Worm (Caenorhabditis elegans) whole organism, midembryonic: ENCODE measurements around the gene ape-1.

ENCODE experiments used
- T22C8.4 ChIP-seq: fragments of 200-800 bp; sonication (Bioruptor generic); IDR thresholded peaks from 2 replicates; pipeline ENCODE4 v1.3.6; 2022; ENCODE audit warnings: missing genetic modification characterization, missing compliant biosample characterization
- cog-1 ChIP-seq: sonication (generic microtip); optimal IDR thresholded peaks from 2 replicates; lab custom pipeline; 2016; ENCODE audit warnings: missing genetic modification characterization, missing compliant biosample characterization
- flt-1 ChIP-seq: fragments of 200-800 bp; sonication (Bioruptor generic); IDR thresholded peaks from 2 replicates; pipeline ENCODE4 v1.3.6; 2022; ENCODE audit warnings: missing genetic modification characterization, missing compliant biosample characterization
- klf-2 ChIP-seq: fragments of 200-800 bp; sonication (Bioruptor generic); conservative IDR thresholded peaks from 2 replicates; pipeline ENCODE4 v1.3.6; 2022; ENCODE audit warnings: missing genetic modification reagents, missing genetic modification characterization, missing compliant biosample characterization
- med-1 ChIP-seq: sonication (generic microtip); optimal IDR thresholded peaks from 2 replicates; lab custom pipeline; 2017; ENCODE audit warnings: missing genetic modification characterization, mild to moderate bottlenecking, missing compliant biosample characterization, antibody characterized with exemption, missing genetic modification reagents; ENCODE audit not compliant: insufficient read depth
- ref-1 ChIP-seq: fragments of 200-800 bp; sonication (Bioruptor generic); conservative IDR thresholded peaks from 2 replicates; pipeline ENCODE4 v1.3.6; 2022; ENCODE audit warnings: missing genetic modification reagents, missing genetic modification characterization, missing compliant biosample characterization
- tab-1 ChIP-seq: fragments of 200-800 bp; sonication (Bioruptor generic); IDR thresholded peaks from 2 replicates; pipeline ENCODE4 v1.3.6; 2022; ENCODE audit warnings: missing genetic modification characterization, missing compliant biosample characterization
- ztf-23 ChIP-seq: fragments of 200-800 bp; sonication (Bioruptor generic); IDR thresholded peaks from 2 replicates; pipeline ENCODE4 v1.3.6; 2022; ENCODE audit warnings: missing genetic modification reagents, missing genetic modification characterization, missing compliant biosample characterization
- ztf-29 ChIP-seq: fragments of 200-800 bp; sonication (Bioruptor generic); IDR thresholded peaks from 2 replicates; pipeline ENCODE4 v1.3.6; 2022; ENCODE audit warnings: missing genetic modification reagents, missing genetic modification characterization, missing compliant biosample characterization

DNA sequence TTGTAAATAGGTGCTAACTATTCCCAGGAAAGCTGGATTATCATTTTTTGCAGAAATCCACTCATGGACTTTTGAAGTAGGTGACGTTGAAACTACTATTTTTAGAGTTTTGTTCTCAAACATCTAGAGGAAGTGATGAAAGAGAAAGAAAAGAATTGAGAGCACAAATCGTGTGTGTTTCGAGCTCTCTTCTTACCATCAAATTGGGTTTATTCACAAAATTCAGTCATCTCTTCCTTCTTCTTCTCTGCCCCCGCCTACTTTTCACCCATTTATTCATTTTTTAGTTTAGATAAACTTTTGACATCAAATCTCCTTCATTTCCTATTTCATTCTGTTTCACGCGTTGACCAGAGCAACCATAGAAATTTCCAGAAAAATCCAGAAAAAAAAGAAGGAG lies 11.1 kb downstream of the ape-1 start, which contains the start of gene W05E10.2:
- no peak for TF ChIP-seq ztf-23 (GFP tag; lab: Robert Waterston, UW)
- TF ChIP-seq klf-2 (GFP tag; lab: Robert Waterston, UW): no peak
- no peak for TF ChIP-seq flt-1 (GFP tag; lab: Robert Waterston, UW)
- TF ChIP-seq cog-1: no peak
- no peak for TF ChIP-seq ztf-29
- TF ChIP-seq tab-1 (GFP tag; lab: Robert Waterston, UW): no peak
- no peak for TF ChIP-seq ref-1 (GFP tag; lab: Robert Waterston, UW)
- no peak for TF ChIP-seq T22C8.4 (GFP tag; lab: Robert Waterston, UW)
- no peak for TF ChIP-seq med-1
